Worm (Caenorhabditis elegans): ENCODE measurements around the gene fbxc-45.

Gene fbxc-45

ce11 chrIV:2922196-2922595 is at the start of gene fbxc-45:
fbxc-45 (minus strand) TSS chrIV:2922243.
- TF ChIP-seq snpc-1.1 (tag; optimal IDR thresholded peaks at IDR 0.05; ENCODE audit: insufficient read depth) (no peak), akir-1 (GFP tag; optimal IDR thresholded peaks at IDR 0.05) (no peak), unc-62 (GFP tag; optimal IDR thresholded peaks at IDR 0.05) (no peak), B0019.2 (GFP tag; conservative IDR thresholded peaks at IDR 0.05) (no peak), F57A8.1 (GFP tag; optimal IDR thresholded peaks at IDR 0.05) (no peak), fkh-3 (tag; optimal IDR thresholded peaks at IDR 0.05) (no peak), hmg-1.2 (GFP tag; IDR thresholded peaks at IDR 0.05) (0 out of 2 replicates have a peak, but pooled peaks have one; percentile 5), lsl-1 (GFP tag; optimal IDR thresholded peaks at IDR 0.05) (peak; percentile 87), ztf-26 (tag; optimal IDR thresholded peaks at IDR 0.05) (no peak), xnd-1 (tag; optimal IDR thresholded peaks at IDR 0.05) (peak; percentile 73), D2030.7 (GFP tag; IDR thresholded peaks at IDR 0.05) (peak; percentile 60; the same call in 1 of the 2 replicates), ekl-4 (GFP tag; IDR thresholded peaks at IDR 0.05) (no peak), lin-54 (GFP tag; optimal IDR thresholded peaks at IDR 0.05) (peak; percentile 15), Y79H2A.3 (GFP tag; conservative IDR thresholded peaks at IDR 0.05) (no peak), hlh-12 (tag; optimal IDR thresholded peaks at IDR 0.05) (no peak), nfya-2 (GFP tag; IDR thresholded peaks at IDR 0.05) (no peak), let-526 (GFP tag; IDR thresholded peaks at IDR 0.05) (no peak), Y53F4B.3 (GFP tag; IDR thresholded peaks at IDR 0.05) (no peak), chd-7 (tag; optimal IDR thresholded peaks at IDR 0.05) (no peak), B0035.1 (tag; optimal IDR thresholded peaks at IDR 0.05) (no peak), snpc-3.4 (tag; optimal IDR thresholded peaks at IDR 0.05) (peak; percentile 12), die-1 (tag; optimal IDR thresholded peaks at IDR 0.05) (no peak), aptf-2 (GFP tag; conservative IDR thresholded peaks at IDR 0.05) (no peak), lin-40 (tag; optimal IDR thresholded peaks at IDR 0.05) (no peak), pbrm-1 (GFP tag; IDR thresholded peaks at IDR 0.05) (no peak), ama-1 (optimal IDR thresholded peaks at IDR 0.05) (no peak), ama-1 (GFP tag; optimal IDR thresholded peaks at IDR 0.05) (no peak), hmg-20 (GFP tag; IDR thresholded peaks at IDR 0.05) (no peak), K12H6.12 (tag; optimal IDR thresholded peaks at IDR 0.05) (no peak), dpff-1 (tag; optimal IDR thresholded peaks at IDR 0.05) (no peak), F49E8.2 (tag; optimal IDR thresholded peaks at IDR 0.05; ENCODE audit: insufficient read depth) (no peak), F33H1.4 (GFP tag; IDR thresholded peaks at IDR 0.05) (peak; percentile 80), madf-6 (GFP tag; IDR thresholded peaks at IDR 0.05) (peak; percentile 68), rcor-1 (GFP tag; IDR thresholded peaks at IDR 0.05) (no peak), ceh-58 (GFP tag; IDR thresholded peaks at IDR 0.05) (no peak), zim-3 (tag; optimal IDR thresholded peaks at IDR 0.05) (no peak), him-1 (tag; optimal IDR thresholded peaks at IDR 0.05) (peak; percentile 53), let-607 (tag; optimal IDR thresholded peaks at IDR 0.05) (no peak), dpl-1 (GFP tag; optimal IDR thresholded peaks at IDR 0.05) (no peak)

ce11 chrIV:2971060-2971459 is 49.0 kb upstream of the fbxc-45 start:
- TF ChIP-seq mcd-1 (GFP tag; IDR thresholded peaks at IDR 0.05) (peak; percentile 27; the same call in 1 of the 2 replicates), F33H1.4 (GFP tag; IDR thresholded peaks at IDR 0.05) (0 out of 2 replicates have a peak, but pooled peaks have one; percentile 18), egrh-3 (GFP tag; IDR thresholded peaks at IDR 0.05) (peak; percentile 76; the same call in 1 of the 2 replicates), ceh-40 (GFP tag; IDR thresholded peaks at IDR 0.05) (no peak), zfh-2 (GFP tag; conservative IDR thresholded peaks at IDR 0.05) (peak; percentile 90), snpc-4 (GFP tag; optimal IDR thresholded peaks at IDR 0.05) (no peak), snpc-4 (tag; optimal IDR thresholded peaks at IDR 0.05) (peak in 1 of 4 experiments; percentile 74)
